Worm (Caenorhabditis elegans): ENCODE data around the gene fbxa-45.

Gene fbxa-45

DNA sequence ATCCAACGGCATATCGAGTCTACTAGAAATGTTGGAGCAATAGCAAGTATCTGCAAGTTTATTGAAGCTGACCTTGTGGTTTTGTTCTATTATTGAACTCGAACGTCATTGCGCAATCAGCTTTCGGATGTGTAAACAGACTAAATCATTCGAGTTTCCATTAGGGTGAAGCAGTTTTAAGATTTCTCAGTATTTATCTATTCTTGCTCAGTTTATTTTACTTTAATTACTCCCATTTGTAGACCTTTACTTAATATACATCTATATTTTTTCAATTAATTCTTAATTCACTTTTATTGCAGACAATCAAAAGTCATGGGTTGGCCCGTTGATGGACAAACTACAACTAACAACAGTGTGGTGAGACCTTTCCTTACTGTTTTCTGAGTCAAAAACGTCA, 18.6 kb downstream of the fbxa-45 start, which contains the start of gene F09C6.14:
F09C6.14 (plus strand) TSS at position 301 of the 400 bp plus-strand sequence.
- no peak for TF ChIP-seq madf-2 (tag; optimal IDR thresholded peaks at IDR 0.05)
- TF ChIP-seq lim-6 (tag; optimal IDR thresholded peaks at IDR 0.05) = no peak
- TF ChIP-seq K09A11.1 (tag; optimal IDR thresholded peaks at IDR 0.05; ENCODE audit: insufficient read depth) = no peak
- TF ChIP-seq lin-11 (tag; optimal IDR thresholded peaks at IDR 0.05) = no peak
- no peak for TF ChIP-seq pqm-1 (tag; optimal IDR thresholded peaks at IDR 0.05)
- TF ChIP-seq eyg-1 (tag; optimal IDR thresholded peaks at IDR 0.05) = no peak
- no peak for TF ChIP-seq ceh-24 (tag; optimal IDR thresholded peaks at IDR 0.05)
- TF ChIP-seq elt-4 (tag; optimal IDR thresholded peaks at IDR 0.05) = no peak
- no peak for TF ChIP-seq ceh-45 (GFP tag; IDR thresholded peaks at IDR 0.05)
- no peak for TF ChIP-seq sox-2 (GFP tag; IDR thresholded peaks at IDR 0.05)
- TF ChIP-seq hlh-13 (GFP tag; optimal IDR thresholded peaks at IDR 0.05) = no peak
- no peak for TF ChIP-seq ceh-9 (tag; optimal IDR thresholded peaks at IDR 0.05)
- TF ChIP-seq che-1 (tag; optimal IDR thresholded peaks at IDR 0.05) = no peak
- TF ChIP-seq ceh-31 (tag; optimal IDR thresholded peaks at IDR 0.05) = no peak
- TF ChIP-seq sox-4 (tag; optimal IDR thresholded peaks at IDR 0.05) = no peak
- TF ChIP-seq tbx-7 (tag; optimal IDR thresholded peaks at IDR 0.05) = no peak

DNA sequence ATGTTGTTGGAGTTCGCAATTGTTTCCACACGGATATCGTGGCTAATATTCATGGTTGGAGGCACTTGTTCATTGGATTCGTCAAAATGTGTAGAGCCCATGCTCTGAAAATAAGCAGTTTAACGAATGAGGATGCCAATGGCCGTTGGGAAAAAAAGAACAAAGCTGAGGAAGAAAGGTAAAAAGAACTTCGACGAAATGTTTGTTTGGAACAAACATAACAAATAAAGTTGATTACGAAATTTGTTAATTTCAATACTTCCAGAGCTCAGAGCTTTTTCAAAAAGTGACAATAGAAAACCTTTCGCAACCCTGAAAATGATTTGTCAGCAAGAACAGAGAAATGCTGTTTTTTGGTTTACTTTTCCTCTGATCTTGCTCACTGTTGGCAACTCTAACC, 19.2 kb downstream of the fbxa-45 start, which contains the start of gene F09C6.3:
F09C6.3 (minus strand) TSS at position 101 of the 400 bp plus-strand sequence.
- TF ChIP-seq pat-9 (tag; optimal IDR thresholded peaks at IDR 0.05) (no peak), ceh-22 (tag; optimal IDR thresholded peaks at IDR 0.05) (no peak)

DNA sequence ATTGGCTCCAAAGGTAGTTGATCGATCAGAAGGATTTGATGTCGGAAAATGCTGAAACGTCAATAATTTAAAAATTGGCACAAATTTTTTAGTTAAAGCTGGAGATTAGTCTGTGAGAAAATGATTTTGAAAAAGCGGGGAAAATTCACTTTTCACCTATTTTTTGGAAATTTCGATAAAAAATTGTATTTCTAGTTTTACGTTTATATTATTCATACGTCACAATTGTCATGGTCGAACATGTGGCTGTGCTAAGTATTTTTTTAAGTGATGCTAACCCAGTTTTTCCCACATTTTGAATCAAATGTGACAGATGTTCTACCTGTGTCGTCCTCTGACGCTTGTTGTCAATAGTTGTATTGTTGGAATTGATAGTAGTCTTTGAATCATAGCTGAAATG, 19.7 kb downstream of the fbxa-45 start:
- TF ChIP-seq nhr-232 (tag; optimal IDR thresholded peaks at IDR 0.05) = no peak
- TF ChIP-seq hlh-15 (tag; optimal IDR thresholded peaks at IDR 0.05) = no peak
- no peak for TF ChIP-seq zip-5 (tag; optimal IDR thresholded peaks at IDR 0.05)
- no peak for TF ChIP-seq pha-4 (tag; optimal IDR thresholded peaks at IDR 0.05)
- TF ChIP-seq nhr-11 (tag; optimal IDR thresholded peaks at IDR 0.05) = no peak
- TF ChIP-seq ztf-16 (tag; optimal IDR thresholded peaks at IDR 0.05) = no peak
- no peak for TF ChIP-seq ceh-45 (GFP tag; IDR thresholded peaks at IDR 0.05)
- TF ChIP-seq pha-2 (tag; optimal IDR thresholded peaks at IDR 0.05) = no peak
- TF ChIP-seq ceh-30 (tag; optimal IDR thresholded peaks at IDR 0.05) = no peak
- no peak for TF ChIP-seq sox-2 (GFP tag; IDR thresholded peaks at IDR 0.05)
- no peak for TF ChIP-seq dve-1 (tag; optimal IDR thresholded peaks at IDR 0.05)
- TF ChIP-seq K09A11.1 (tag; optimal IDR thresholded peaks at IDR 0.05; ENCODE audit: insufficient read depth) = no peak
- TF ChIP-seq Y22D7AL.16 (tag; optimal IDR thresholded peaks at IDR 0.05) = no peak
- TF ChIP-seq gmeb-2 (tag; optimal IDR thresholded peaks at IDR 0.05) = no peak
- no peak for TF ChIP-seq fkh-6 (tag; optimal IDR thresholded peaks at IDR 0.05)
- no peak for TF ChIP-seq ttx-3 (tag; optimal IDR thresholded peaks at IDR 0.05)

DNA sequence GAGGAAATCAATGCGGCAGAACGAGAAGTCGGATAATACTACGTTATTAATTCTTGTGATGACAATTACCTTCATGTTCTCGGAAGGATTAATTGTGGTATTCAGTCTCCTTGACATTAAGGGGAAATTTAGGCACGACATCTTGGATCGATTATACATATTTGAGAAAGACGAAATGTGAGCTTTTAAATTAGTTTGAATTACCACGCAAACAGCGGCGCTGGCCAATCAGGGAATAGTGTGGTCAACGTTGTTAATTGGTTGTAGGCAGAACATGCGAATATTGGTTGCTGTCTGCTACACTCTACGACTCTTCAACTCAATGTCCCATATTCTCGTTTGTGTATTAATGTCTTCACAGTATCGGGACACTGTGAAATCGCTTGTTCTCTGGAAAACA, 24.3 kb downstream of the fbxa-45 start, which contains the start of gene F49A5.10:
F49A5.10 (plus strand) TSS at position 301 of the 400 bp plus-strand sequence.
- TF ChIP-seq nhr-232 (tag; optimal IDR thresholded peaks at IDR 0.05) = no peak
- TF ChIP-seq dmd-4 (tag; optimal IDR thresholded peaks at IDR 0.05; ENCODE audit: borderline replicate concordance) = no peak
- no peak for TF ChIP-seq ceh-30 (tag; optimal IDR thresholded peaks at IDR 0.05)
- no peak for TF ChIP-seq ceh-2 (tag; optimal IDR thresholded peaks at IDR 0.05)
- TF ChIP-seq pat-9 (tag; optimal IDR thresholded peaks at IDR 0.05) = no peak
- TF ChIP-seq nfya-1 (tag; optimal IDR thresholded peaks at IDR 0.05) = no peak
- TF ChIP-seq ztf-16 (tag; optimal IDR thresholded peaks at IDR 0.05) = no peak
- TF ChIP-seq pag-3 (tag; optimal IDR thresholded peaks at IDR 0.05; ENCODE audit: borderline replicate concordance) = no peak
- no peak for TF ChIP-seq hlh-15 (tag; optimal IDR thresholded peaks at IDR 0.05)
- no peak for TF ChIP-seq odd-2 (tag; optimal IDR thresholded peaks at IDR 0.05)
- TF ChIP-seq ceh-14 (tag; optimal IDR thresholded peaks at IDR 0.05) = no peak
- TF ChIP-seq pha-2 (tag; optimal IDR thresholded peaks at IDR 0.05) = no peak
- TF ChIP-seq ahr-1 (tag; optimal IDR thresholded peaks at IDR 0.05) = no peak
- TF ChIP-seq unc-3 (GFP tag; conservative IDR thresholded peaks at IDR 0.05) = no peak
- TF ChIP-seq unc-3 (tag; optimal IDR thresholded peaks at IDR 0.05) = no peak
- TF ChIP-seq ceh-6 (GFP tag; optimal IDR thresholded peaks at IDR 0.05) = no peak
- no peak for TF ChIP-seq hlh-6 (tag; optimal IDR thresholded peaks at IDR 0.05)
- no peak for TF ChIP-seq pqm-1 (tag; optimal IDR thresholded peaks at IDR 0.05)

All from whole organism, late embryonic.